Fruit fly (Drosophila melanogaster): ENCODE measurements around the gene CG14511.

- no peak for TF ChIP-seq ttk (optimal IDR thresholded peaks at IDR 0.05)
- no peak for TF ChIP-seq psq (optimal IDR thresholded peaks at IDR 0.05)
- TF ChIP-seq insv (optimal IDR thresholded peaks at IDR 0.05) = no peak
Measured at dm6 chr3R:29159620-29160019, 12.9 kb upstream of the CG14511 start.

Measured in Kc167 (cell line).